Fruit fly (Drosophila melanogaster) whole organism, pupa: ENCODE results near the gene CG13449.

Experiments used
- CG13204 ChIP-seq: fragments of 200-800 bp; sonication (Bioruptor generic); optimal IDR thresholded peaks from 2 replicates; lab custom pipeline; 2018; ENCODE audit warnings: missing biosample characterization, mild to moderate bottlenecking, missing genetic modification characterization, moderate library complexity
- CG14655 ChIP-seq: fragments of 200-800 bp; sonication (Bioruptor generic); optimal IDR thresholded peaks from 3 replicates; lab custom pipeline; 2017; ENCODE audit warnings: mild to moderate bottlenecking, missing biosample characterization, missing genetic modification reagents, missing genetic modification characterization
- CG17806 ChIP-seq: fragments of 200-800 bp; sonication (Bioruptor generic); optimal IDR thresholded peaks from 2 replicates; lab custom pipeline; 2018; ENCODE audit warnings: missing biosample characterization, mild to moderate bottlenecking, missing genetic modification characterization, moderate library complexity
- CG34367 ChIP-seq: fragments of 200-800 bp; sonication (Bioruptor generic); optimal IDR thresholded peaks from 2 replicates; lab custom pipeline; 2018; ENCODE audit warnings: missing biosample characterization, mild to moderate bottlenecking, missing genetic modification characterization
- CG4496 ChIP-seq: fragments of 200-800 bp; sonication (Bioruptor generic); IDR thresholded peaks from 3 replicates; pipeline ENCODE4 v1.3.6; 2022; ENCODE audit warnings: missing biosample characterization, missing genetic modification characterization
- CG8301 ChIP-seq: fragments of 200-800 bp; sonication (Bioruptor generic); optimal IDR thresholded peaks from 2 replicates; lab custom pipeline; 2018; ENCODE audit warnings: missing biosample characterization, mild to moderate bottlenecking, missing genetic modification characterization
- CG9948 ChIP-seq: fragments of 200-800 bp; sonication (Bioruptor generic); optimal IDR thresholded peaks from 2 replicates; lab custom pipeline; 2018; ENCODE audit warnings: missing biosample characterization, mild to moderate bottlenecking, missing genetic modification characterization, moderate library complexity
- D1 ChIP-seq: fragments of 200-800 bp; sonication (Bioruptor generic); optimal IDR thresholded peaks from 2 replicates; lab custom pipeline; 2018; ENCODE audit warnings: missing biosample characterization, mild to moderate bottlenecking, missing genetic modification characterization, moderate library complexity
- EcR ChIP-seq: fragments of 200-800 bp; sonication (Bioruptor generic); optimal IDR thresholded peaks from 3 replicates; lab custom pipeline; 2019; ENCODE audit warnings: missing biosample characterization, missing genetic modification characterization, mild to moderate bottlenecking, moderate library complexity, missing genetic modification reagents
- Ets98B ChIP-seq: fragments of 200-800 bp; sonication (Bioruptor generic); IDR thresholded peaks from 2 replicates; pipeline ENCODE4 v1.3.6; 2022; ENCODE audit warnings: missing biosample characterization, missing genetic modification characterization
- Pif1A ChIP-seq: fragments of 200-800 bp; sonication (Bioruptor generic); optimal IDR thresholded peaks from 3 replicates; lab custom pipeline; 2016; ENCODE audit warnings: missing biosample characterization, missing genetic modification characterization
- Snoo ChIP-seq: fragments of 200-800 bp; sonication (Bioruptor generic); optimal IDR thresholded peaks from 3 replicates; lab custom pipeline; 2017; ENCODE audit warnings: missing biosample characterization, mild to moderate bottlenecking, missing genetic modification characterization, inconsistent platforms
- fd96Ca ChIP-seq: fragments of 200-800 bp; sonication (Bioruptor generic); IDR thresholded peaks from 3 replicates; pipeline ENCODE4 v1.3.6; 2022; ENCODE audit warnings: missing biosample characterization, missing genetic modification characterization

dm6 chr3L:15625676-15626414 lies 13.2 kb upstream of the CG13449 start:
- TF ChIP-seq CG8301 (tag; lab: Kevin White, UChicago): peak; percentile 98
- TF ChIP-seq Pif1A: peak; percentile 62
- peak; percentile 98 for TF ChIP-seq CG9948 (tag; lab: Kevin White, UChicago)
- TF ChIP-seq fd96Ca (GFP tag; lab: Robert Waterston, UW): no peak; the same call in none of the 3 replicates
- TF ChIP-seq EcR (GFP tag; lab: Kevin White, UChicago): peak; percentile 97
- peak; percentile 93 for TF ChIP-seq D1 (tag; lab: Kevin White, UChicago)
- TF ChIP-seq CG34367: peak; percentile 90
- peak; percentile 94 for TF ChIP-seq CG17806 (tag; lab: Kevin White, UChicago)
- peak; percentile 74 for TF ChIP-seq Ets98B
- TF ChIP-seq CG13204 (GFP tag; lab: Kevin White, UChicago): peak; percentile 64
- peak; percentile 87 for TF ChIP-seq CG4496 (GFP tag; lab: Robert Waterston, UW)
- peak; percentile 98 for TF ChIP-seq CG14655 (GFP tag; lab: Kevin White, UChicago)
- TF ChIP-seq Snoo (tag; lab: Kevin White, UChicago): peak; percentile 96
